Worm (Caenorhabditis elegans): ENCODE results near the gene F09G8.10.

The F09G8.10 gene

DNA sequence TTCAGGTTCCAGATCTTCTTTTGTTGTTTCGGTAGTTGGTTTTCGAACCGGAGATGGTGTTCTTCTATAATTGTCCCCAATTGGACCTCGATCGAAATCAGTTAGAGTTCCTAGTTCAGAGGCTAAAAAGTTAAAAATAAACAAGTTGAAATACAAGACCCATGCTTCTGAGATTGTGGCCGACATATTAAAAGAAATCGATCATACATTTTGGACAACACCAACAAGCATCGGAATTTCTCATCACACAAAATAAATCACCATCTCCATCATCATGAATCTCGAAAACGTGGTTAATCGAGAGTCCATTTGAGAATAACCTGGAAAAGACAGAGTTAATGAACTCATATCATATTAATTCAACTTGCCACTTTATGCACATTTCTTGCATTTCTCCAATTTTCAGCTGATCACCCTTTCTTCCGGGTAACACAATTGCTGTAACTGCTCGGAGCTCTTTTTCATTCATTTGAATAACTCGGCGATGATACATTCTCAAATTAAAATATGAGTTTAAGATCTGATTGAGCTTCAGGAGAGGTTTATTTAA, at the start of gene F09G8.10, which contains the start of gene mps-4:
Gene F09G8.10 (minus strand): TSS at position 500 of the 550 bp plus-strand sequence.
Gene mps-4 (minus strand): TSS at position 101 of the 550 bp plus-strand sequence.
- TF ChIP-seq ceh-82 (tag; optimal IDR thresholded peaks at IDR 0.05) (no peak), dmd-4 (tag; optimal IDR thresholded peaks at IDR 0.05) (no peak), mdl-1 (tag; optimal IDR thresholded peaks at IDR 0.05) (no peak)

ce11 chrIII:8321225-8321624, 49.2 kb upstream of the F09G8.10 start:
- TF ChIP-seq crh-2 (tag; optimal IDR thresholded peaks at IDR 0.05) (peak; percentile 7), lsy-2 (tag; optimal IDR thresholded peaks at IDR 0.05) (peak in 1 of 2 experiments; percentile 17), dmd-4 (tag; optimal IDR thresholded peaks at IDR 0.05) (no peak), zag-1 (tag; optimal IDR thresholded peaks at IDR 0.05) (peak; percentile 51), sma-9 (GFP tag; optimal IDR thresholded peaks at IDR 0.05) (no peak), sma-9 (tag; optimal IDR thresholded peaks at IDR 0.05) (no peak)

DNA sequence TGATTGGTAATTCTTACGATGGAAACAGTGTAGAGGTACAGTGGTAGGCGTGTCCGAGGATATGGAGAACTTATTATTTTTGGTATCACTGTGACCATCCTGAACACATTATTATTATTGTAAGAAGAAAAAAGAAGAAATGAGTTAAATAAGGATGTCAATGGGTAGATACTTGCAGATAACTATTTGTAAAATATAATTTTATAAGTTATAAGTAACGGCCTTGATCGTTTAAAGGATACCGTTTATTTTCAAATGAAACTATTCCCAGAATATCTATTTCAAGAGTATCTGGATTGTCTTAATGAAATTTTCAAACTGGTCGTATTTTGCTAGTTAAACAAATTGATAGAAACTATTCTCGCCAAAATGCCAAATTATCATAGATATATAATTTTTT, 48.2 kb upstream of the F09G8.10 start, which contains the start of gene F10E9.10:
Gene F10E9.10 (minus strand): TSS at position 101 of the 400 bp plus-strand sequence.
- no peak for TF ChIP-seq lsy-2 (tag; optimal IDR thresholded peaks at IDR 0.05)
- no peak for TF ChIP-seq elt-3 (tag; optimal IDR thresholded peaks at IDR 0.05)
- TF ChIP-seq peb-1 (tag; optimal IDR thresholded peaks at IDR 0.05), result no peak
- no peak for TF ChIP-seq egl-27 (tag; optimal IDR thresholded peaks at IDR 0.05)
- no peak for TF ChIP-seq zag-1 (tag; optimal IDR thresholded peaks at IDR 0.05)
- no peak for TF ChIP-seq fos-1 (tag; optimal IDR thresholded peaks at IDR 0.05)
- TF ChIP-seq mdl-1 (tag; optimal IDR thresholded peaks at IDR 0.05), result no peak
- TF ChIP-seq unc-62 (GFP tag; optimal IDR thresholded peaks at IDR 0.05), result no peak
- no peak for TF ChIP-seq unc-39 (tag; optimal IDR thresholded peaks at IDR 0.05)
- TF ChIP-seq nhr-12 (tag; optimal IDR thresholded peaks at IDR 0.05), result no peak
- TF ChIP-seq F13H6.1 (tag; optimal IDR thresholded peaks at IDR 0.05), result no peak
- no peak for TF ChIP-seq unc-55 (GFP tag; optimal IDR thresholded peaks at IDR 0.05)
- no peak for TF ChIP-seq nhr-11 (tag; optimal IDR thresholded peaks at IDR 0.05)
- no peak for TF ChIP-seq nhr-6 (tag; optimal IDR thresholded peaks at IDR 0.05)
- no peak for TF ChIP-seq sem-4 (tag; optimal IDR thresholded peaks at IDR 0.05)
- TF ChIP-seq sma-9 (GFP tag; optimal IDR thresholded peaks at IDR 0.05), result no peak
- TF ChIP-seq sma-9 (tag; optimal IDR thresholded peaks at IDR 0.05), result no peak
- no peak for TF ChIP-seq nhr-237 (tag; optimal IDR thresholded peaks at IDR 0.05)
- TF ChIP-seq elt-1 (tag; optimal IDR thresholded peaks at IDR 0.05), result no peak

DNA sequence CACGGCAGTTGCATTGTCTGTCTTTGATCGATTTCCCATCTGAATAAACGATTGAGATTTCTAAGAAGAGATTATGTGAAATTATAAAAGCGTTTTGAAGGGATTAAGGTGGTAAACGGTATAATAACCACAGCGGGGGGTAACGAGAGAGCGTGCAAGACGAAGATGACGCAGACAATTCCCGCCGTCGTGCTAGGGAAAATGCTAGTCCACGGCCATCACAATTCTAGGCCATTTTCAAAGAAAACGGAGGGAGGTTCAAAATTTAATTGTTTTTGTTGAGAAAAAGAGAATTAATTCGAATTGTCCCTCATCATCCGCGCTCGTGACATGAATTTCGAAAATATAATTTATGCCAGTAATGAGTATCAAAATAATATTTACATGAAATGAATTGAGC, 47.1 kb upstream of the F09G8.10 start, which contains the start of gene F10E9.11:
Gene F10E9.11 (minus strand): TSS at position 161 of the 400 bp plus-strand sequence.
- TF ChIP-seq gmeb-1 (tag; optimal IDR thresholded peaks at IDR 0.05), result peak; percentile 94
- TF ChIP-seq sma-9 (GFP tag; optimal IDR thresholded peaks at IDR 0.05), result peak; percentile 84
- no peak for TF ChIP-seq sma-9 (tag; optimal IDR thresholded peaks at IDR 0.05)
- TF ChIP-seq crh-2 (tag; optimal IDR thresholded peaks at IDR 0.05), result peak; percentile 74
- peak; percentile 9 for TF ChIP-seq nhr-6 (tag; optimal IDR thresholded peaks at IDR 0.05)
- TF ChIP-seq nhr-21 (tag; optimal IDR thresholded peaks at IDR 0.05), result peak; percentile 44
- peak; percentile 69 for TF ChIP-seq mab-5 (tag; optimal IDR thresholded peaks at IDR 0.05)
- peak; percentile 86 for TF ChIP-seq C34F6.9 (tag; optimal IDR thresholded peaks at IDR 0.05)
- TF ChIP-seq nhr-25 (tag; optimal IDR thresholded peaks at IDR 0.05), result peak; percentile 79
- peak; percentile 86 for TF ChIP-seq unc-55 (GFP tag; optimal IDR thresholded peaks at IDR 0.05)
- no peak for TF ChIP-seq ztf-11 (tag; optimal IDR thresholded peaks at IDR 0.05)
- TF ChIP-seq egl-27 (tag; optimal IDR thresholded peaks at IDR 0.05), result peak; percentile 26
- no peak for TF ChIP-seq ceh-16 (tag; optimal IDR thresholded peaks at IDR 0.05)
- no peak for TF ChIP-seq snpc-4 (tag; optimal IDR thresholded peaks at IDR 0.05)
- peak; percentile 38 for TF ChIP-seq fos-1 (tag; optimal IDR thresholded peaks at IDR 0.05)
- TF ChIP-seq lin-11 (tag; optimal IDR thresholded peaks at IDR 0.05), result peak; percentile 72
- no peak for TF ChIP-seq zag-1 (tag; optimal IDR thresholded peaks at IDR 0.05)
- TF ChIP-seq lsy-2 (tag; optimal IDR thresholded peaks at IDR 0.05), result peak; percentile 66 to 89
- TF ChIP-seq peb-1 (tag; optimal IDR thresholded peaks at IDR 0.05), result no peak
- TF ChIP-seq sma-3 (GFP tag; optimal IDR thresholded peaks at IDR 0.05), result peak; percentile 82
- peak; percentile 12 for TF ChIP-seq blmp-1 (tag; optimal IDR thresholded peaks at IDR 0.05; ENCODE audit: insufficient read depth)
- peak; percentile 73 for TF ChIP-seq nhr-129 (tag; optimal IDR thresholded peaks at IDR 0.05)
- TF ChIP-seq lin-13 (GFP tag; optimal IDR thresholded peaks at IDR 0.05), result peak; percentile 79
- TF ChIP-seq F13H6.1 (tag; optimal IDR thresholded peaks at IDR 0.05), result peak; percentile 84
- TF ChIP-seq sem-4 (tag; optimal IDR thresholded peaks at IDR 0.05), result peak; percentile 58
